Fruit fly (Drosophila melanogaster): ENCODE data around the gene Lectin-galC1.

- TF ChIP-seq insv (optimal IDR thresholded peaks at IDR 0.05) (no peak), h (optimal IDR thresholded peaks at IDR 0.05) (no peak)
Measured at dm6 chr2L:19423467-19424122, 6.3 kb downstream of the Lectin-galC1 start, which contains the start of the genes Alp12 and CG13085.
